Fruit fly (Drosophila melanogaster): ENCODE data around the gene amd.

Gene amd

DNA sequence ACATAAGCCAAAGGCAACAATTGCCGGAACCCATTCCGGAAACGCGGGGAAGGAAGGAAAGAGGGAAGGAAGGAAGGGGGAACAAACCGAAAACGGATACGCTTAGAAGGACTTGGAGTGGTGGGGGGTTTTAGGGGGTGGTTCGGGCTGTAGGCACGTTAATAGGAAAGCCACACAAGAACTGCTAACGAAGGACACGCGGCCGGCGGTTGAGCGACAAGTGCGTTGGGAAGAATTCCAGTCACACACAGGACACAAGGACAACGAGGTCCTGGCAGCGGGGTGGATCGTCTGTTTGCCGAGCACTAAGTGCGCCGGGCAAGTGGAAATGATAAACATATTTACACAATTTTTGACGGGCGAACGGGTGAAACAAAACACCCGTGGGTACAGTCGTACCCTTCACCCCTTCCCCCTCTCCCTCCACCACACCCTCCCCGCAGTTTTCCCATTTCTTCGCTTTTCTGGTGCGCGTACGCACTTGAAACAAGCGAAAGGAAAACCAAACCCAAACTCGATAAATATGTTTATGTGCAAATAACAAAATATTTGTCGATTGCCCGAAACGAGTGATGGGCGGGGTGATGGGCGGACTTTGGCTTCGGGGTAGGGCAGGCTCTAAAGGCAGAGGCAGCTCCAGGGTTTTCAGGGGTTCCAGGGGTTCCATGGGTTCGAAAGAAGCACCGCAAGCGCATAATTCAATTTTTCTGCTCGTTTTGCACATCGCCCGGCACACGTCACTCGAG is 6.6 kb upstream of the amd start:
- TF ChIP-seq CG9705 (GFP tag; optimal IDR thresholded peaks at IDR 0.05), result no peak
- no peak for TF ChIP-seq pan (optimal IDR thresholded peaks at IDR 0.05)
- TF ChIP-seq Vsx2 (GFP tag; optimal IDR thresholded peaks at IDR 0.05; ENCODE audit: partially characterized antibody), result no peak
- no peak for TF ChIP-seq Mio (GFP tag; optimal IDR thresholded peaks at IDR 0.05)
- no peak for TF ChIP-seq sage (GFP tag; optimal IDR thresholded peaks at IDR 0.05)
- TF ChIP-seq CG32264 (GFP tag; optimal IDR thresholded peaks at IDR 0.05), result no peak
- no peak for TF ChIP-seq Jra (GFP tag; optimal IDR thresholded peaks at IDR 0.05)
- no peak for TF ChIP-seq ey (GFP tag; optimal IDR thresholded peaks at IDR 0.05)
- TF ChIP-seq rgr (GFP tag; optimal IDR thresholded peaks at IDR 0.05), result no peak
- no peak for TF ChIP-seq Sp1 (GFP tag; optimal IDR thresholded peaks at IDR 0.05)
- no peak for TF ChIP-seq Hr83 (GFP tag; optimal IDR thresholded peaks at IDR 0.05; ENCODE audit: poor library complexity, severe bottlenecking)
- no peak for TF ChIP-seq Myc (optimal IDR thresholded peaks at IDR 0.05)
- no peak for TF ChIP-seq CrebA (GFP tag; optimal IDR thresholded peaks at IDR 0.05; ENCODE audit: borderline replicate concordance)
- TF ChIP-seq GATAd (GFP tag; optimal IDR thresholded peaks at IDR 0.05), result no peak

DNA sequence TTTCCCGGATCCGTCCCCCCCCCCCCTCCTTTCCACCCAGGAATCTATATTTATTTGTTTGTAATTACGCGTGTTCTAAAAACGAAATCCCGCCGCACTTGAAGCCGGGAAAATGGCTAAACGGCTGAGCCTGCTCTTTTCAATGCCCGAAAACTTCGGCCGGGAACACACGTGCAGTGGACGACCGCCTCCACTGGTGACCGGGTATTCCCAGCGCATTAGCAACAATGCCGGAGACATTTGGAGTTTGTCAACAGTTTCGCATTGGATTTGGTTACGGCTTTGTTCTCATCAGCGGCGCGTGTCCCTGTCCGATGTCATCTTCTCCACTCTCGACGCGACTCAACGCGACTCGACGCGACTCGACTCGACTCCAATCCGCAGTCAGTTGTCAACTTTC is 5.6 kb upstream of the amd start:
- TF ChIP-seq CG32264 (GFP tag; optimal IDR thresholded peaks at IDR 0.05), result no peak
- TF ChIP-seq Dif (GFP tag; optimal IDR thresholded peaks at IDR 0.05; ENCODE audit: partially characterized antibody), result no peak
- no peak for TF ChIP-seq dsf (GFP tag; optimal IDR thresholded peaks at IDR 0.05; ENCODE audit: borderline replicate concordance)
- no peak for TF ChIP-seq Mio (GFP tag; optimal IDR thresholded peaks at IDR 0.05)
- TF ChIP-seq Myc (optimal IDR thresholded peaks at IDR 0.05), result no peak
- no peak for TF ChIP-seq brk (GFP tag; optimal IDR thresholded peaks at IDR 0.05)
- TF ChIP-seq N (GFP tag; optimal IDR thresholded peaks at IDR 0.05), result no peak
- TF ChIP-seq OdsH (GFP tag; optimal IDR thresholded peaks at IDR 0.05), result no peak
- TF ChIP-seq fru (GFP tag; optimal IDR thresholded peaks at IDR 0.05), result no peak
- TF ChIP-seq lola (GFP tag; optimal IDR thresholded peaks at IDR 0.05), result no peak
- TF ChIP-seq CrebA (GFP tag; optimal IDR thresholded peaks at IDR 0.05; ENCODE audit: borderline replicate concordance), result no peak
- no peak for TF ChIP-seq psq (GFP tag; optimal IDR thresholded peaks at IDR 0.05)
- no peak for TF ChIP-seq Abd-B (GFP tag; optimal IDR thresholded peaks at IDR 0.05)
- TF ChIP-seq h (GFP tag; optimal IDR thresholded peaks at IDR 0.05), result no peak
- no peak for TF ChIP-seq ey (GFP tag; optimal IDR thresholded peaks at IDR 0.05)
- no peak for TF ChIP-seq pan (optimal IDR thresholded peaks at IDR 0.05)
- no peak for TF ChIP-seq dmrt93B (GFP tag; optimal IDR thresholded peaks at IDR 0.05)
- no peak for TF ChIP-seq sv (GFP tag; optimal IDR thresholded peaks at IDR 0.05)
- no peak for TF ChIP-seq woc (GFP tag; optimal IDR thresholded peaks at IDR 0.05)

DNA sequence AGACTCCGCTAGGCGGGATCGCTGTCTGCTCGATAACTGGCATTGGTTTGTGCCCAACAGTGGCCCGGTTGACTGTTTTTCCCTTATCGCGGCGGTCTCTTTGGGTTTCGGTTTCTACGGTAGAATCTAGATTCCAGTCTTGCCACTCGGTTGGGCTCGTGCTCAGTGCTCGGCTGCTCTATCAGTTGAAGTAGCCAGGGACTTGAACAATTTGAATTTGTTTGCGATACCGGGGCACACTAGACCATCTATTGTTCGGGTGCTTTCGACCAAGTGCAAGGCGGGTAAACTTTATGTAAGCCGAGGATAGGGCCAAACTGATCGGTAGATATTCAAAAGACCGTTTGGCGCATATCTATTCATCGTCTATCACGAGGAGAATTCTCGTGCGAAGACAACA is 3.7 kb upstream of the amd start:
- no peak for TF ChIP-seq Dfd (GFP tag; optimal IDR thresholded peaks at IDR 0.05)
- TF ChIP-seq CG9705 (GFP tag; optimal IDR thresholded peaks at IDR 0.05), result no peak
- TF ChIP-seq Dif (GFP tag; optimal IDR thresholded peaks at IDR 0.05; ENCODE audit: partially characterized antibody), result no peak

DNA sequence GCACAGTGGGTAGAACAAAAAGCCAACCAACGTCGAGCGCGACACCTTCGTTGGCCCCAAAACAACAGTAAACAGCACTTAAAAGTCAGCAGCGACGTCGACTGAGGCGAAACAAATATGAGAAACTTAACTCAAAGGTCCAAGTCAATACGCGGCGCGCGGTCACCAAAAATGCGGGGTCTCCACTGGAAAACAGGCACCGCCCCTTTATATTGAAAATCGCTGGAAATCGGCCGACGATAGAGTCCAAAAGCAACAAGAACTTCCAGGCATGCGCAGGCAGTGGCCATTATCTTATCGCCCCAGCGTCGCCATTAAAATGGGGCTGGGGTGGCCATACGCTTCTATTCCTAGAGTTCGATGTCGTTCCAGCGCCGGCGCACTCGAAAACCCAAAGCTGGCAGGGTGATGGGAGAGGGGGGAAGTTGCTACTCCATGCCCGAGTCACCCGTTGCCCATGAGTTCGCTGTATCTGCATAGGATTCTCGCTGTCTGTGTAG is 1.5 kb upstream of the amd start, which contains the start of gene Lim3:
TSS of gene Lim3 (minus strand) at position 51 of the 500 bp plus-strand sequence.
- TF ChIP-seq Vsx2 (GFP tag; optimal IDR thresholded peaks at IDR 0.05; ENCODE audit: partially characterized antibody), result peak; percentile 84
- TF ChIP-seq woc (GFP tag; optimal IDR thresholded peaks at IDR 0.05), result no peak
- TF ChIP-seq h (GFP tag; optimal IDR thresholded peaks at IDR 0.05), result peak; percentile 3
- TF ChIP-seq Dif (GFP tag; optimal IDR thresholded peaks at IDR 0.05; ENCODE audit: partially characterized antibody), result peak; percentile 75
- no peak for TF ChIP-seq HLH106 (tag; optimal IDR thresholded peaks at IDR 0.05)
- TF ChIP-seq psq (GFP tag; optimal IDR thresholded peaks at IDR 0.05), result no peak

DNA sequence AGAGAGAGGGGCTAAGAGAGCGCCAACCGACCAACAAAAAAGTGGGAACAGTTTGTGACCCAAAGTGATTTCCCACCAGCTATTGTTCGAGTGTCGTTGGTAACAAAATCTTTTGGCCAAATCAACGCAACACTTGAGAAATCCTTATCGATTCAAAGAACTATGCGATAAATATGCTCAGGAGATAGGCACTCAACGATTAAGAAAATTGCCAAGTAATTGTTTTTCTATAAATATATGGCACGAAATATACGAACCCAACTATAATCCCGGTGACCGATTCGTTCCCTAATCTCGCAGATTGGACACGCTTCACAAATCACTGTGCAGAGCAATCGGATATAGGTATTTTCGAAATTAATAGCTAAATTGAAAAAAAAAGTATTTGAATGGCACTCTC is 1.2 kb downstream of the amd start:
- TF ChIP-seq dsf (GFP tag; optimal IDR thresholded peaks at IDR 0.05; ENCODE audit: borderline replicate concordance), result no peak
- TF ChIP-seq Myc (optimal IDR thresholded peaks at IDR 0.05), result peak; percentile 36

DNA sequence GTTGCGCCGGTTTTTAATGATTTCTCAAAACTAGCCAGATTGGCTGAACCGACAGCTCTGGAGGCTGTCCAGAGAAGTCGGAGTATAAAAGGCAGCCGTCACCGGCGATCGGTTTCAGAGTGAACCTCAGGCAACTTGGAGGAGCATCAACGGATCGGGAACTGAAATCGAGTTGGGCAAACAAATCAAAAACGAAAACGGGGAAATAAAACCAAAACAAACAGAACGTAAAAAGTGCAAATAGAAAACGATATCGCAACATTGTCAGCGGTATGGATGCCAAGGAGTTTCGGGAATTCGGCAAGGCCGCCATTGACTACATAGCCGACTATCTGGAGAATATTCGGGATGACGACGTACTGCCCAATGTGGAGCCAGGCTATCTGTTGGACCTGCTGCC is 1.8 kb downstream of the amd start:
- TF ChIP-seq lola (GFP tag; optimal IDR thresholded peaks at IDR 0.05) (no peak), Rel (GFP tag; optimal IDR thresholded peaks at IDR 0.05) (no peak), Rel (tag; optimal IDR thresholded peaks at IDR 0.05) (no peak), OdsH (GFP tag; optimal IDR thresholded peaks at IDR 0.05) (no peak), Myc (optimal IDR thresholded peaks at IDR 0.05) (no peak), Sp1 (GFP tag; optimal IDR thresholded peaks at IDR 0.05) (no peak), Jra (GFP tag; optimal IDR thresholded peaks at IDR 0.05) (no peak), HLH106 (tag; optimal IDR thresholded peaks at IDR 0.05) (no peak), dl (GFP tag; optimal IDR thresholded peaks at IDR 0.05; ENCODE audit: insufficient read depth in 1 of 2, partially characterized antibody in 2 of 2) (no peak), Mio (GFP tag; optimal IDR thresholded peaks at IDR 0.05) (no peak), tai (GFP tag; optimal IDR thresholded peaks at IDR 0.05) (no peak), CG32264 (GFP tag; optimal IDR thresholded peaks at IDR 0.05) (no peak), jim (GFP tag; optimal IDR thresholded peaks at IDR 0.05) (no peak), sv (GFP tag; optimal IDR thresholded peaks at IDR 0.05) (no peak), psq (GFP tag; optimal IDR thresholded peaks at IDR 0.05) (no peak), h (GFP tag; optimal IDR thresholded peaks at IDR 0.05) (no peak)
